Worm (Caenorhabditis elegans): ENCODE data around the gene clec-252.

ce11 chrV:18701306-18701705 is 47.3 kb downstream of the clec-252 start, which contains the start of gene Y69H2.9:
- no peak for TF ChIP-seq him-1 (tag; optimal IDR thresholded peaks at IDR 0.05)
- no peak for TF ChIP-seq dao-5 (tag; optimal IDR thresholded peaks at IDR 0.05)
- no peak for TF ChIP-seq W03F9.2 (tag; optimal IDR thresholded peaks at IDR 0.05)

Data from whole organism, L4/young adult.